Fruit fly (Drosophila melanogaster): ENCODE measurements around the gene cas.

The cas gene

DNA sequence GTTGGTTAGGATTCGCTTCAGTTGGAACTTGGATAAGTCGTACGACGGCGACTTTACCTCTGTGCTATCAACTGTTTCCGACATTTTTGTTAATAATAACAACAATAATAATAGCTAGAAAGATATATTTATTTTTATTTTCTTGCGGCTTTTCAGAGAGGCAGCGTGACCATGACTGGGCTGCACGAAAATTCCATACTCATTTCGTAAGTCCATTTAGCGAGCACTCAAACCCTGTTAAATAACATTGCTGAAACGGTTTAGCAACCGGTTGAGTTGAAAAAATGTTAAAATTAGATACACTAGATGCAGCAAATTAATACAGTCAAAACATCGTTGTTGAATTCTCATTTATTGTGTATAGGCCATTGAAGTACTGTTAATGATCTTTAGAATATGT is 38.0 kb upstream of the cas start, which contains the start of gene Dcps (continued):
- TF ChIP-seq CG4328 (GFP tag; optimal IDR thresholded peaks at IDR 0.05), result no peak
- TF ChIP-seq CG17359 (tag; optimal IDR thresholded peaks at IDR 0.05), result no peak
- no peak for TF ChIP-seq al (GFP tag; IDR thresholded peaks at IDR 0.05)
- TF ChIP-seq CG16813 (GFP tag; IDR thresholded peaks at IDR 0.05; ENCODE audit: partially characterized antibody), result no peak
- no peak for TF ChIP-seq ewg (GFP tag; optimal IDR thresholded peaks at IDR 0.05)
- no peak for TF ChIP-seq fd64A (GFP tag; optimal IDR thresholded peaks at IDR 0.05)
- no peak for TF ChIP-seq zen2 (GFP tag; IDR thresholded peaks at IDR 0.05; ENCODE audit: partially characterized antibody)
- no peak for TF ChIP-seq Dip2 (GFP tag; IDR thresholded peaks at IDR 0.05)
- no peak for TF ChIP-seq NC2α (GFP tag; optimal IDR thresholded peaks at IDR 0.05)
- no peak for TF ChIP-seq CG33213 (GFP tag; optimal IDR thresholded peaks at IDR 0.05)
- no peak for TF ChIP-seq CG11398 (GFP tag; optimal IDR thresholded peaks at IDR 0.05)
- peak; percentile 75 for TF ChIP-seq pzg (GFP tag; optimal IDR thresholded peaks at IDR 0.05)
- TF ChIP-seq usp (GFP tag; optimal IDR thresholded peaks at IDR 0.05), result no peak
- TF ChIP-seq CG9797 (GFP tag; optimal IDR thresholded peaks at IDR 0.05), result peak; percentile 64
- TF ChIP-seq CG7271 (tag; optimal IDR thresholded peaks at IDR 0.05), result no peak
- no peak for TF ChIP-seq CG7928 (GFP tag; optimal IDR thresholded peaks at IDR 0.05)
- no peak for TF ChIP-seq CG6813 (GFP tag; optimal IDR thresholded peaks at IDR 0.05)
- no peak for TF ChIP-seq caup (GFP tag; optimal IDR thresholded peaks at IDR 0.05; ENCODE audit: severe bottlenecking)
- TF ChIP-seq crol (GFP tag; IDR thresholded peaks at IDR 0.05), result no peak
- TF ChIP-seq CG33557 (GFP tag; optimal IDR thresholded peaks at IDR 0.05), result no peak
- TF ChIP-seq lbe (GFP tag; optimal IDR thresholded peaks at IDR 0.05), result no peak
- no peak for TF ChIP-seq toy (GFP tag; IDR thresholded peaks at IDR 0.05)
- TF ChIP-seq CG18262 (tag; optimal IDR thresholded peaks at IDR 0.05), result no peak
- TF ChIP-seq cas (GFP tag; IDR thresholded peaks at IDR 0.05), result no peak
- TF ChIP-seq Bgb (GFP tag; IDR thresholded peaks at IDR 0.05; ENCODE audit: partially characterized antibody), result 0 out of 2 replicates have a peak, but pooled peaks have one; percentile 21
- TF ChIP-seq Elba2 (GFP tag; optimal IDR thresholded peaks at IDR 0.05), result no peak
- no peak for TF ChIP-seq HHEX (GFP tag; optimal IDR thresholded peaks at IDR 0.05)
- TF ChIP-seq GATAe (GFP tag; conservative IDR thresholded peaks at IDR 0.05), result no peak
- no peak for TF ChIP-seq dan (GFP tag; IDR thresholded peaks at IDR 0.05)
- no peak for TF ChIP-seq bbx (GFP tag; IDR thresholded peaks at IDR 0.05; ENCODE audit: partially characterized antibody)
- TF ChIP-seq H15 (GFP tag; IDR thresholded peaks at IDR 0.05), result no peak
- no peak for TF ChIP-seq Atf3 (GFP tag; optimal IDR thresholded peaks at IDR 0.05)
- TF ChIP-seq sr (GFP tag; IDR thresholded peaks at IDR 0.05), result no peak
- no peak for TF ChIP-seq ftz-f1 (GFP tag; optimal IDR thresholded peaks at IDR 0.05)
- no peak for TF ChIP-seq HLH54F (GFP tag; optimal IDR thresholded peaks at IDR 0.05)
- no peak for TF ChIP-seq lov (optimal IDR thresholded peaks at IDR 0.05)
- no peak for TF ChIP-seq lov (GFP tag; IDR thresholded peaks at IDR 0.05)
- TF ChIP-seq CG1024 (GFP tag; IDR thresholded peaks at IDR 0.05), result no peak
- TF ChIP-seq mld (GFP tag; IDR thresholded peaks at IDR 0.05; ENCODE audit: partially characterized antibody), result no peak

dm6 chr3R:5746646-5747045 is 30.0 kb upstream of the cas start:
- TF ChIP-seq Dek (tag; optimal IDR thresholded peaks at IDR 0.05), result peak; percentile 42
- TF ChIP-seq CG2199 (GFP tag; IDR thresholded peaks at IDR 0.05), result no peak
- no peak for TF ChIP-seq CG10959 (GFP tag; IDR thresholded peaks at IDR 0.05)
- TF ChIP-seq CG2875 (GFP tag; optimal IDR thresholded peaks at IDR 0.05), result peak; percentile 36
- no peak for TF ChIP-seq nmo (GFP tag; optimal IDR thresholded peaks at IDR 0.05)
- TF ChIP-seq CG8388 (GFP tag; optimal IDR thresholded peaks at IDR 0.05), result no peak
- no peak for TF ChIP-seq da (GFP tag; optimal IDR thresholded peaks at IDR 0.05)
- no peak for TF ChIP-seq CG16779 (GFP tag; IDR thresholded peaks at IDR 0.05)
- TF ChIP-seq Bdp1 (GFP tag; optimal IDR thresholded peaks at IDR 0.05), result no peak
- TF ChIP-seq gro (GFP tag; optimal IDR thresholded peaks at IDR 0.05), result no peak
- TF ChIP-seq tap (tag; optimal IDR thresholded peaks at IDR 0.05), result no peak
- TF ChIP-seq Hr3 (GFP tag; optimal IDR thresholded peaks at IDR 0.05), result no peak
- TF ChIP-seq dpn (GFP tag; optimal IDR thresholded peaks at IDR 0.05), result no peak
- no peak for TF ChIP-seq bowl (GFP tag; IDR thresholded peaks at IDR 0.05)
- no peak for TF ChIP-seq Fer2 (tag; optimal IDR thresholded peaks at IDR 0.05)
- TF ChIP-seq C15 (GFP tag; IDR thresholded peaks at IDR 0.05), result no peak

Measured in whole organism, embryonic.